Fruit fly (Drosophila melanogaster) whole organism, embryonic: ENCODE results near the gene CG33110.

Experiments
- Asciz ChIP-seq: fragments of 200-800 bp; sonication (Bioruptor generic); optimal IDR thresholded peaks from 2 replicates; lab custom pipeline; 2017; ENCODE audit warnings: missing biosample characterization, mild to moderate bottlenecking, missing genetic modification characterization, missing genetic modification reagents
- Bdp1 ChIP-seq: fragments of 200-800 bp; sonication (Bioruptor generic); optimal IDR thresholded peaks from 3 replicates; lab custom pipeline; 2016; ENCODE audit warnings: missing biosample characterization, missing genetic modification characterization
- Bteb2 ChIP-seq: fragments of 200-800 bp; sonication (Bioruptor generic); optimal IDR thresholded peaks from 2 replicates; lab custom pipeline; 2016; ENCODE audit warnings: missing biosample characterization, missing genetic modification characterization
- CG10462 ChIP-seq: fragments of 200-800 bp; sonication (Bioruptor generic); optimal IDR thresholded peaks from 2 replicates; lab custom pipeline; 2016; ENCODE audit warnings: missing biosample characterization, missing genetic modification characterization
- CG11085 ChIP-seq: fragments of 200-800 bp; sonication (Bioruptor generic); IDR thresholded peaks from 2 replicates; pipeline ENCODE4 v1.3.6; 2022; ENCODE audit warnings: missing biosample characterization, missing genetic modification characterization
- CG11247 ChIP-seq: fragments of 200-800 bp; sonication (Bioruptor generic); IDR thresholded peaks from 2 replicates; pipeline ENCODE4 v1.3.6; 2022; ENCODE audit warnings: missing biosample characterization, missing genetic modification characterization
- CG1602 ChIP-seq: fragments of 200-800 bp; sonication (Bioruptor generic); optimal IDR thresholded peaks from 3 replicates; lab custom pipeline; 2016; ENCODE audit warnings: missing biosample characterization, missing genetic modification characterization
- CG16779 ChIP-seq: fragments of 200-800 bp; sonication (Bioruptor generic); IDR thresholded peaks from 2 replicates; pipeline ENCODE4 v1.3.6; 2022; ENCODE audit warnings: missing biosample characterization, missing genetic modification characterization
- CG16815 ChIP-seq: fragments of 200-800 bp; sonication (Bioruptor generic); optimal IDR thresholded peaks from 3 replicates; lab custom pipeline; 2017; ENCODE audit warnings: missing biosample characterization, mild to moderate bottlenecking, missing genetic modification characterization
- CG17912 ChIP-seq: fragments of 200-800 bp; sonication (Bioruptor generic); optimal IDR thresholded peaks from 2 replicates; lab custom pipeline; 2018; ENCODE audit warnings: missing biosample characterization, mild to moderate bottlenecking, missing genetic modification characterization
- CG2129 ChIP-seq: fragments of 200-800 bp; sonication (Bioruptor generic); IDR thresholded peaks from 2 replicates; pipeline ENCODE4 v1.3.6; 2022; ENCODE audit warnings: missing biosample characterization, missing genetic modification characterization; ENCODE audit not compliant: partially characterized antibody
- CG30403 ChIP-seq: fragments of 200-800 bp; sonication (Bioruptor generic); optimal IDR thresholded peaks from 3 replicates; lab custom pipeline; 2016; ENCODE audit warnings: missing biosample characterization, missing genetic modification characterization
- CG31365 ChIP-seq: fragments of 200-800 bp; sonication (Bioruptor generic); optimal IDR thresholded peaks from 2 replicates; lab custom pipeline; 2018; ENCODE audit warnings: missing biosample characterization, mild to moderate bottlenecking, missing genetic modification characterization
- CG34224 ChIP-seq: fragments of 200-800 bp; sonication (Bioruptor generic); IDR thresholded peaks from 3 replicates; pipeline ENCODE4 v1.3.6; 2022; ENCODE audit warnings: missing biosample characterization, missing genetic modification characterization; ENCODE audit not compliant: partially characterized antibody
- CG43689 ChIP-seq: fragments of 200-800 bp; sonication (Bioruptor generic); IDR thresholded peaks from 2 replicates; pipeline ENCODE4 v1.3.6; 2022; ENCODE audit warnings: missing biosample characterization, missing genetic modification characterization
- CG6254 ChIP-seq: fragments of 200-800 bp; sonication (Bioruptor generic); optimal IDR thresholded peaks from 3 replicates; lab custom pipeline; 2017; ENCODE audit warnings: mild to moderate bottlenecking, missing biosample characterization, missing genetic modification reagents, missing genetic modification characterization
- CG6854 ChIP-seq: fragments of 200-800 bp; sonication (Bioruptor generic); optimal IDR thresholded peaks from 3 replicates; lab custom pipeline; 2017; ENCODE audit warnings: missing biosample characterization, mild to moderate bottlenecking, missing genetic modification characterization
- CG7556 ChIP-seq: fragments of 200-800 bp; sonication (Bioruptor generic); optimal IDR thresholded peaks from 2 replicates; lab custom pipeline; 2017; ENCODE audit warnings: missing biosample characterization, mild to moderate bottlenecking, missing genetic modification characterization
- CG9932 ChIP-seq: fragments of 200-800 bp; sonication (Bioruptor generic); IDR thresholded peaks from 2 replicates; pipeline ENCODE4 v1.3.6; 2022; ENCODE audit warnings: missing biosample characterization, missing genetic modification characterization
- Dref ChIP-seq: fragments of 200-800 bp; sonication (Bioruptor generic); IDR thresholded peaks from 2 replicates; pipeline ENCODE4 v1.3.6; 2022; ENCODE audit warnings: missing biosample characterization, missing genetic modification characterization
- H15 ChIP-seq: fragments of 200-800 bp; sonication (Bioruptor generic); IDR thresholded peaks from 3 replicates; pipeline ENCODE4 v1.3.6; 2022; ENCODE audit warnings: missing biosample characterization, missing genetic modification characterization
- HHEX ChIP-seq: fragments of 200-800 bp; sonication (Bioruptor generic); optimal IDR thresholded peaks from 3 replicates; lab custom pipeline; 2017; ENCODE audit warnings: missing biosample characterization, mild to moderate bottlenecking, missing genetic modification characterization, missing genetic modification reagents
- Hr3 ChIP-seq: fragments of 200-800 bp; sonication (Bioruptor generic); optimal IDR thresholded peaks from 3 replicates; lab custom pipeline; 2016; ENCODE audit warnings: missing biosample characterization, missing genetic modification characterization
- Kr ChIP-seq: fragments of 200-800 bp; sonication (Bioruptor generic); optimal IDR thresholded peaks from 2 replicates; lab custom pipeline; 2017; ENCODE audit warnings: missing biosample characterization, mild to moderate bottlenecking, missing genetic modification characterization
- Lim3 ChIP-seq: fragments of 200-800 bp; sonication (Bioruptor generic); IDR thresholded peaks from 2 replicates; pipeline ENCODE4 v1.3.6; 2022; ENCODE audit warnings: missing biosample characterization, missing genetic modification characterization
- Mad ChIP-seq: fragments of 200-800 bp; sonication (Bioruptor generic); optimal IDR thresholded peaks from 2 replicates; lab custom pipeline; 2016; ENCODE audit warnings: missing biosample characterization, missing genetic modification characterization
- Oli ChIP-seq: fragments of 200-800 bp; sonication (Bioruptor generic); optimal IDR thresholded peaks from 2 replicates; lab custom pipeline; 2018; ENCODE audit warnings: missing biosample characterization, mild to moderate bottlenecking, missing genetic modification characterization, moderate library complexity
- Sox100B ChIP-seq: fragments of 200-800 bp; sonication (Bioruptor generic); optimal IDR thresholded peaks from 3 replicates; lab custom pipeline; 2018; ENCODE audit warnings: missing biosample characterization, mild to moderate bottlenecking, missing genetic modification characterization
- Sry-β ChIP-seq: fragments of 200-800 bp; sonication (Bioruptor generic); optimal IDR thresholded peaks from 2 replicates; lab custom pipeline; 2018; ENCODE audit warnings: missing biosample characterization, mild to moderate bottlenecking, missing genetic modification characterization, moderate library complexity
- Ssrp ChIP-seq: fragments of 200-800 bp; sonication (Bioruptor generic); optimal IDR thresholded peaks from 2 replicates; lab custom pipeline; 2018; ENCODE audit warnings: missing biosample characterization, mild to moderate bottlenecking, missing genetic modification characterization, moderate library complexity
- Taf1 ChIP-seq: fragments of 200-800 bp; sonication (Bioruptor generic); IDR thresholded peaks from 2 replicates; pipeline ENCODE4 v1.3.6; 2022; ENCODE audit warnings: missing biosample characterization, missing genetic modification characterization
- ash1 ChIP-seq: fragments of 200-800 bp; sonication (Bioruptor generic); optimal IDR thresholded peaks from 2 replicates; lab custom pipeline; 2018; ENCODE audit warnings: missing biosample characterization, mild to moderate bottlenecking, missing genetic modification characterization
- br ChIP-seq: fragments of >200 bp; optimal IDR thresholded peaks from 2 replicates; lab custom pipeline; 2017
- crc ChIP-seq: fragments of 200-800 bp; sonication (Bioruptor generic); optimal IDR thresholded peaks from 2 replicates; lab custom pipeline; 2016; ENCODE audit warnings: missing biosample characterization, missing genetic modification characterization
- da ChIP-seq: fragments of 200-800 bp; sonication (Bioruptor generic); optimal IDR thresholded peaks from 2 replicates; lab custom pipeline; 2016; ENCODE audit warnings: missing biosample characterization, missing genetic modification characterization
- dpn ChIP-seq, 2 experiments: fragments of 200-800 bp; sonication (Bioruptor generic); optimal IDR thresholded peaks; 3 replicates each; lab custom pipeline; 2016; ENCODE audit warnings: missing biosample characterization in 2 of 2, missing genetic modification characterization in 2 of 2
- grau ChIP-seq: fragments of 200-800 bp; optimal IDR thresholded peaks from 3 replicates; lab custom pipeline; 2019; ENCODE audit warnings: missing biosample characterization, mild to moderate bottlenecking, missing genetic modification characterization, moderate library complexity
- grn ChIP-seq: fragments of 200-800 bp; sonication (Bioruptor generic); optimal IDR thresholded peaks from 3 replicates; lab custom pipeline; 2017; ENCODE audit warnings: missing biosample characterization, missing genetic modification characterization
- her ChIP-seq: fragments of 200-800 bp; sonication (Bioruptor generic); optimal IDR thresholded peaks from 2 replicates; lab custom pipeline; 2016; ENCODE audit warnings: missing biosample characterization, missing genetic modification characterization
- ind ChIP-seq: fragments of 200-800 bp; sonication (Bioruptor generic); optimal IDR thresholded peaks from 3 replicates; lab custom pipeline; 2016; ENCODE audit warnings: missing biosample characterization, missing genetic modification characterization
- knrl ChIP-seq: fragments of 200-800 bp; sonication (Bioruptor generic); IDR thresholded peaks from 3 replicates; pipeline ENCODE4 v1.3.6; 2022; ENCODE audit warnings: missing biosample characterization, missing genetic modification characterization; ENCODE audit not compliant: partially characterized antibody
- nerfin-1 ChIP-seq: fragments of 200-800 bp; sonication (Bioruptor generic); optimal IDR thresholded peaks from 3 replicates; lab custom pipeline; 2019; ENCODE audit warnings: missing biosample characterization, mild to moderate bottlenecking, missing genetic modification characterization, moderate library complexity
- nerfin-2 ChIP-seq: fragments of 200-800 bp; sonication (Bioruptor generic); IDR thresholded peaks from 2 replicates; pipeline ENCODE4 v1.3.6; 2022; ENCODE audit warnings: missing biosample characterization, missing genetic modification characterization; ENCODE audit not compliant: partially characterized antibody
- repo ChIP-seq: fragments of 200-800 bp; sonication (Bioruptor generic); optimal IDR thresholded peaks from 2 replicates; lab custom pipeline; 2016; ENCODE audit warnings: missing biosample characterization, missing genetic modification characterization
- sna ChIP-seq: fragments of 200-800 bp; sonication (Bioruptor generic); IDR thresholded peaks from 2 replicates; pipeline ENCODE4 v1.3.6; 2022; ENCODE audit warnings: missing biosample characterization, missing genetic modification characterization; ENCODE audit not compliant: partially characterized antibody
- tgo ChIP-seq: fragments of 200-800 bp; sonication (Bioruptor generic); IDR thresholded peaks from 3 replicates; pipeline ENCODE4 v1.3.6; 2022; ENCODE audit warnings: missing biosample characterization, missing genetic modification characterization
- tin ChIP-seq: fragments of 200-800 bp; sonication (Bioruptor generic); optimal IDR thresholded peaks from 3 replicates; lab custom pipeline; 2016; ENCODE audit warnings: missing biosample characterization, missing genetic modification characterization
- tll ChIP-seq, 2 experiments: fragments of 200-800 bp in 1 of 2; fragments of >200 bp in 1 of 2; sonication (Bioruptor generic) in 1 of 2; optimal IDR thresholded peaks; 2 replicates each; lab custom pipeline; 2017 to 2019; ENCODE audit warnings: missing biosample characterization in 2 of 2, missing genetic modification characterization in 2 of 2, mild to moderate bottlenecking in 1 of 2, moderate library complexity in 1 of 2
- twi ChIP-seq: fragments of 200-800 bp; optimal IDR thresholded peaks from 2 replicates; lab custom pipeline; 2019; ENCODE audit warnings: missing biosample characterization, mild to moderate bottlenecking, missing genetic modification characterization, moderate library complexity
- zfh1 ChIP-seq: fragments of 200-800 bp; sonication (Bioruptor generic); IDR thresholded peaks from 3 replicates; pipeline ENCODE4 v1.3.6; 2022; ENCODE audit warnings: missing biosample characterization, missing genetic modification characterization

The CG33110 gene

DNA sequence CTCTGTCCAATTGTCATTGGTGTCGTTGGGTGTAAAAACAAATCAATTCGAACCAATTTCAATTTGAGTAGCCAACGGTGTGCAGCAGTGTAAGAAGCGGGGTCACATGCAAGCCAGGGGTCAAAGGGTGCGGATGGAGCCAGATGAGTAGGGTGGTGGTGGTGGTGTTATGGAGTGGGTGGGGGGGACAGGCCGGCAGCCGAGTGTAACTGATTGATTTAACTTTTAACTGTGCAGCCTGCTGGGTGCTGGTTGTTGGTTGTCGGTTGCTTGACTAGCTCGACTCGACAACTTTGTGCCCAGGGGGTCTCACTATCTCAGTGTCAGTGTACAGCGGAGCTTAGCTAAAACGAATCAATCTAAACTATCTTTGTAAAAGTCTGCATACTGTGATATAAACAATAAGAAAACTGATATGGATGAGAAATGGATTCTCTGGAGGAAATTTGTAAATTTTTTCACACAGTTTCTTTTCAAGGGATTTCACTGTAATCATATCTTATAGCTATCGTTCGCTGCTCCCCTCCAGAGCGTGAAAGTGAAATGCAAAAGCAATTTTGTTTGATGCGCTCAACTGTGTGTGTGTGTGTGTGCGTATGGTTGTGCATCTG lies 27.5 kb downstream of the CG33110 start (continued):
- TF ChIP-seq H15 (GFP tag; lab: Robert Waterston, UW) (peak; percentile 78; the same call in 2 of the 3 replicates), CG11085 (GFP tag; lab: Robert Waterston, UW) (no peak), Oli (tag; lab: Kevin White, UChicago) (peak; percentile 79), ind (GFP tag; lab: Kevin White, UChicago) (peak; percentile 67), crc (GFP tag; lab: Kevin White, UChicago) (peak; percentile 61), ash1 (GFP tag; lab: Kevin White, UChicago) (no peak), Kr (GFP tag; lab: Kevin White, UChicago) (no peak), Sry-β (GFP tag; lab: Kevin White, UChicago) (peak; percentile 3), twi (no peak), Sox100B (GFP tag; lab: Kevin White, UChicago) (no peak), zfh1 (peak; percentile 86), Bdp1 (peak; percentile 13), Bteb2 (GFP tag; lab: Kevin White, UChicago) (no peak), dpn (GFP tag; optimal IDR thresholded peaks at IDR 0.05; lab: Kevin White, UChicago) (peak in 1 of 2 experiments; percentile 52), CG34224 (GFP tag; lab: Robert Waterston, UW) (no peak), CG11247 (GFP tag; lab: Robert Waterston, UW) (peak; percentile 78), CG7556 (GFP tag; lab: Kevin White, UChicago) (peak; percentile 65), her (GFP tag; lab: Kevin White, UChicago) (peak; percentile 55), repo (GFP tag; lab: Kevin White, UChicago) (peak; percentile 36), tll (GFP tag; optimal IDR thresholded peaks at IDR 0.05; lab: Kevin White, UChicago) (no peak), tgo (GFP tag; lab: Robert Waterston, UW) (peak; percentile 77), CG9932 (GFP tag; lab: Robert Waterston, UW) (peak; percentile 34; the same call in 1 of the 2 replicates), Dref (no peak), tin (GFP tag; lab: Kevin White, UChicago) (peak; percentile 75), Hr3 (GFP tag; lab: Kevin White, UChicago) (peak; percentile 52), grn (GFP tag; lab: Kevin White, UChicago) (no peak), CG30403 (GFP tag; lab: Kevin White, UChicago) (peak; percentile 73), Taf1 (GFP tag; lab: Robert Waterston, UW) (0 out of 2 replicates have a peak, but pooled peaks have one; percentile 16), CG1602 (GFP tag; lab: Kevin White, UChicago) (peak; percentile 56), CG16815 (GFP tag; lab: Kevin White, UChicago) (no peak), CG43689 (GFP tag; lab: Robert Waterston, UW) (0 out of 2 replicates have a peak, but pooled peaks have one; percentile 30), sna (no peak), knrl (no peak), grau (tag; lab: Kevin White, UChicago) (peak; percentile 94), CG2129 (no peak), CG10462 (GFP tag; lab: Kevin White, UChicago) (peak; percentile 45), Asciz (GFP tag; lab: Kevin White, UChicago) (no peak), CG6254 (GFP tag; lab: Kevin White, UChicago) (no peak), CG6854 (GFP tag; lab: Kevin White, UChicago) (no peak), CG31365 (tag; lab: Kevin White, UChicago) (peak; percentile 10), da (GFP tag; lab: Kevin White, UChicago) (no peak), Mad (GFP tag; lab: Kevin White, UChicago) (no peak), nerfin-2 (GFP tag; lab: Robert Waterston, UW) (no peak), HHEX (GFP tag; lab: Kevin White, UChicago) (peak; percentile 57), br (lab: Kevin White, UChicago) (no peak), Ssrp (tag; lab: Kevin White, UChicago) (peak; percentile 69), Lim3 (GFP tag; lab: Robert Waterston, UW) (no peak), nerfin-1 (tag; lab: Kevin White, UChicago) (no peak), CG16779 (GFP tag; lab: Robert Waterston, UW) (no peak), CG17912 (no peak)
